Worm (Caenorhabditis elegans) whole organism, L4 larva: Measurements from ENCODE around the gene tiar-1.
A peak's percentile ranks its signal among the peaks of the same experiment; 100 is the strongest.

Experiments
- D1046.2 ChIP-seq: fragments of 200-800 bp; sonication (Bioruptor generic); IDR thresholded peaks from 2 replicates; pipeline ENCODE4 v1.3.6; 2022; ENCODE audit warnings: missing genetic modification characterization, missing compliant biosample characterization
- F10B5.3 ChIP-seq: sonication (generic microtip); optimal IDR thresholded peaks from 2 replicates; lab custom pipeline; 2016; ENCODE audit warnings: mild to moderate bottlenecking, missing genetic modification characterization, missing compliant biosample characterization
- F37D6.2 ChIP-seq: sonication (generic microtip); optimal IDR thresholded peaks from 2 replicates; lab custom pipeline; 2016; ENCODE audit warnings: mild to moderate bottlenecking, missing genetic modification characterization, missing compliant biosample characterization
- F44E2.7 ChIP-seq: fragments of 200-800 bp; sonication (Bioruptor generic); IDR thresholded peaks from 2 replicates; pipeline ENCODE4 v2.1.2; 2022; ENCODE audit warnings: missing genetic modification characterization, missing compliant biosample characterization
- T26A8.4 ChIP-seq: fragments of 200-800 bp; sonication (Bioruptor generic); IDR thresholded peaks from 2 replicates; pipeline ENCODE4 v1.3.6; 2022; ENCODE audit warnings: missing genetic modification characterization, missing compliant biosample characterization
- Y75B8A.6 ChIP-seq: fragments of 200-800 bp; sonication (Bioruptor generic); IDR thresholded peaks from 2 replicates; pipeline ENCODE4 v1.3.6; 2022; ENCODE audit warnings: missing genetic modification reagents, missing genetic modification characterization, missing compliant biosample characterization
- ZK337.2 ChIP-seq: fragments of 200-800 bp; sonication (Bioruptor generic); IDR thresholded peaks from 2 replicates; pipeline ENCODE4 v1.3.6; 2022; ENCODE audit warnings: missing genetic modification reagents, missing genetic modification characterization, missing compliant biosample characterization
- aha-1 ChIP-seq: fragments of 150-350 bp; peaks from one replicate; lab custom pipeline; 2014; ENCODE audit warnings: missing biosample characterization, missing genetic modification characterization
- aly-2 ChIP-seq: sonication (generic microtip); optimal IDR thresholded peaks from 2 replicates; lab custom pipeline; 2018; ENCODE audit warnings: missing biosample characterization, missing genetic modification characterization
- arid-1 ChIP-seq: fragments of 200-800 bp; sonication (Bioruptor generic); conservative IDR thresholded peaks from 2 replicates; pipeline ENCODE4 v1.3.6; 2022; ENCODE audit warnings: missing genetic modification reagents, missing genetic modification characterization, missing compliant biosample characterization
- attf-4 ChIP-seq: sonication (generic microtip); optimal IDR thresholded peaks from 3 replicates; lab custom pipeline; 2017; ENCODE audit warnings: missing biosample characterization, missing genetic modification characterization
- ceh-20 ChIP-seq: fragments of 200-800 bp; sonication (Bioruptor generic); IDR thresholded peaks from 2 replicates; pipeline ENCODE4 v1.3.6; 2022; ENCODE audit warnings: missing genetic modification reagents, missing genetic modification characterization, missing compliant biosample characterization
- ceh-32 ChIP-seq: sonication (generic microtip); optimal IDR thresholded peaks from 2 replicates; lab custom pipeline; 2016; ENCODE audit warnings: mild to moderate bottlenecking, missing genetic modification characterization, missing compliant biosample characterization; ENCODE audit not compliant: poor library complexity
- ceh-62 ChIP-seq: sonication (generic microtip); optimal IDR thresholded peaks from 2 replicates; lab custom pipeline; 2017; ENCODE audit warnings: missing biosample characterization, missing genetic modification characterization
- ceh-82 ChIP-seq: sonication (generic microtip); optimal IDR thresholded peaks from 2 replicates; lab custom pipeline; 2017; ENCODE audit warnings: missing biosample characterization, missing genetic modification characterization
- ces-1 ChIP-seq: fragments of 150-350 bp; sonication (generic microtip); optimal IDR thresholded peaks from 4 replicates; lab custom pipeline; 2014; ENCODE audit warnings: missing biosample characterization, missing genetic modification reagents, missing genetic modification characterization
- cey-2 ChIP-seq: sonication (generic microtip); optimal IDR thresholded peaks from 3 replicates; lab custom pipeline; 2017; ENCODE audit warnings: missing genetic modification characterization, mild to moderate bottlenecking, missing compliant biosample characterization, antibody characterized with exemption, borderline replicate concordance; ENCODE audit not compliant: insufficient read depth
- daf-12 ChIP-seq: fragments of 150-350 bp; optimal IDR thresholded peaks from 2 replicates; lab custom pipeline; 2014; ENCODE audit warnings: missing biosample characterization, missing genetic modification reagents, missing genetic modification characterization
- daf-19 ChIP-seq: fragments of 200-800 bp; sonication (Bioruptor generic); conservative IDR thresholded peaks from 2 replicates; pipeline ENCODE4 v1.3.6; 2022; ENCODE audit warnings: missing genetic modification characterization, missing compliant biosample characterization
- daf-8 ChIP-seq: fragments of 200-800 bp; sonication (Bioruptor generic); IDR thresholded peaks from 2 replicates; pipeline ENCODE4 v1.3.6; 2022; ENCODE audit warnings: missing genetic modification characterization, missing compliant biosample characterization
- egl-43 ChIP-seq: fragments of 200-800 bp; sonication (Bioruptor generic); IDR thresholded peaks from 2 replicates; pipeline ENCODE4 v1.3.6; 2022; ENCODE audit warnings: missing genetic modification reagents, missing genetic modification characterization, missing compliant biosample characterization
- fkh-10 ChIP-seq: fragments of 150-350 bp; optimal IDR thresholded peaks from 2 replicates; lab custom pipeline; 2014; ENCODE audit warnings: missing biosample characterization, missing genetic modification reagents, missing genetic modification characterization
- jun-1 ChIP-seq: fragments of 150-350 bp; optimal IDR thresholded peaks from 2 replicates; lab custom pipeline; 2014; ENCODE audit warnings: missing biosample characterization, missing genetic modification reagents, missing genetic modification characterization
- lim-7 ChIP-seq: fragments of 200-800 bp; sonication (Bioruptor generic); IDR thresholded peaks from 2 replicates; pipeline ENCODE4 v1.3.6; 2022; ENCODE audit warnings: missing genetic modification characterization, missing compliant biosample characterization
- lin-1 ChIP-seq: fragments of 200-800 bp; sonication (Bioruptor generic); IDR thresholded peaks from 2 replicates; pipeline ENCODE4 v1.3.6; 2022; ENCODE audit warnings: missing genetic modification reagents, missing genetic modification characterization, missing compliant biosample characterization
- lin-38 ChIP-seq: fragments of 200-800 bp; sonication (Bioruptor generic); IDR thresholded peaks from 2 replicates; pipeline ENCODE4 v1.3.6; 2022; ENCODE audit warnings: missing genetic modification reagents, missing genetic modification characterization, missing compliant biosample characterization
- lin-39 ChIP-seq: fragments of 150-350 bp; optimal IDR thresholded peaks from 2 replicates; lab custom pipeline; 2014; ENCODE audit warnings: missing biosample characterization, missing genetic modification reagents, missing genetic modification characterization
- lsy-2 ChIP-seq, 2 experiments: fragments of 150-350 bp in 1 of 2; sonication (generic microtip) in 1 of 2; optimal IDR thresholded peaks; 2 replicates each; lab custom pipeline; 2014 to 2017; ENCODE audit warnings: missing biosample characterization in 2 of 2, missing genetic modification characterization in 2 of 2
- mes-2 ChIP-seq: sonication (generic microtip); optimal IDR thresholded peaks from 2 replicates; lab custom pipeline; 2016; ENCODE audit warnings: missing genotype, mild to moderate bottlenecking, missing genetic modification characterization, missing compliant biosample characterization; ENCODE audit not compliant: poor library complexity, severe bottlenecking
- mxl-2 ChIP-seq: fragments of 200-800 bp; sonication (Bioruptor generic); conservative IDR thresholded peaks from 2 replicates; pipeline ENCODE4 v1.3.6; 2022; ENCODE audit warnings: missing genetic modification reagents, missing genetic modification characterization, missing compliant biosample characterization
- nhr-11 ChIP-seq: fragments of 150-350 bp; optimal IDR thresholded peaks from 2 replicates; lab custom pipeline; 2014; ENCODE audit warnings: missing biosample characterization, missing genetic modification characterization
- nhr-48 ChIP-seq: sonication (generic microtip); optimal IDR thresholded peaks from 2 replicates; lab custom pipeline; 2016; ENCODE audit warnings: mild to moderate bottlenecking, missing genetic modification characterization, missing compliant biosample characterization
- nhr-6 ChIP-seq: fragments of 150-350 bp; optimal IDR thresholded peaks from 2 replicates; lab custom pipeline; 2014; ENCODE audit warnings: missing biosample characterization, missing genetic modification characterization
- nhr-76 ChIP-seq: fragments of 150-350 bp; optimal IDR thresholded peaks from 2 replicates; lab custom pipeline; 2014; ENCODE audit warnings: missing biosample characterization, missing genetic modification characterization
- sdz-12 ChIP-seq: fragments of 200-800 bp; sonication (Bioruptor generic); optimal IDR thresholded peaks from 2 replicates; lab custom pipeline; 2018; ENCODE audit warnings: mild to moderate bottlenecking, missing genetic modification characterization, missing compliant biosample characterization
- skn-1 ChIP-seq: fragments of 150-350 bp; optimal IDR thresholded peaks from 2 replicates; lab custom pipeline; 2014; ENCODE audit warnings: missing biosample characterization, missing genetic modification characterization
- spr-1 ChIP-seq: sonication (generic microtip); optimal IDR thresholded peaks from 2 replicates; lab custom pipeline; 2016; ENCODE audit warnings: mild to moderate bottlenecking, missing genetic modification characterization, missing compliant biosample characterization
- tag-97 ChIP-seq: fragments of 200-800 bp; sonication (Bioruptor generic); IDR thresholded peaks from 2 replicates; pipeline ENCODE4 v1.3.6; 2022; ENCODE audit warnings: missing genetic modification characterization, missing compliant biosample characterization
- unc-62 ChIP-seq, 3 experiments: fragments of 150-350 bp in 1 of 3; sonication (generic microtip); optimal IDR thresholded peaks in 2 of 3; peaks in 1 of 3; 1 replicate in 1 of 3; 2 replicates in 2 of 3; lab custom pipeline; 2014 to 2017; ENCODE audit warnings: missing biosample characterization in 3 of 3, missing genetic modification characterization in 3 of 3, missing genetic modification reagents in 3 of 3, missing genotype in 1 of 3
- zfp-2 ChIP-seq: sonication (generic microtip); optimal IDR thresholded peaks from 2 replicates; lab custom pipeline; 2016; ENCODE audit warnings: mild to moderate bottlenecking, missing genetic modification characterization, missing compliant biosample characterization
- zip-11 ChIP-seq: fragments of 200-800 bp; sonication (Bioruptor generic); IDR thresholded peaks from 2 replicates; pipeline ENCODE4 v1.3.6; 2022; ENCODE audit warnings: missing genetic modification characterization, missing compliant biosample characterization

Gene tiar-1

ce11 chrII:5680703-5681102 is 33.9 kb downstream of the tiar-1 start, which contains the start of gene flp-27:
TSS of gene flp-27 (plus strand) at chrII:5681003.
- TF ChIP-seq zfp-2 (tag; lab: Kevin White, UChicago) (no peak), D1046.2 (GFP tag; lab: Robert Waterston, UW) (no peak), mes-2 (tag; lab: Kevin White, UChicago) (no peak), ceh-32 (tag; lab: Kevin White, UChicago) (no peak), zip-11 (GFP tag; lab: Robert Waterston, UW) (no peak), lin-38 (no peak), nhr-76 (tag; lab: Kevin White, UChicago) (no peak), ZK337.2 (no peak), mxl-2 (no peak), sdz-12 (no peak), fkh-10 (GFP tag; lab: Kevin White, UChicago) (no peak), ceh-20 (GFP tag; lab: Robert Waterston, UW) (no peak), lin-39 (tag; lab: Kevin White, UChicago) (no peak), F44E2.7 (no peak), attf-4 (no peak), daf-8 (no peak), tag-97 (no peak), aly-2 (tag; lab: Kevin White, UChicago) (no peak), Y75B8A.6 (no peak)

- TF ChIP-seq sdz-12 (no peak), nhr-11 (tag; lab: Kevin White, UChicago) (no peak), skn-1 (no peak), lim-7 (GFP tag; lab: Robert Waterston, UW) (no peak), jun-1 (tag; lab: Kevin White, UChicago) (no peak), egl-43 (GFP tag; lab: Robert Waterston, UW) (no peak), aly-2 (tag; lab: Kevin White, UChicago) (no peak)
Measured at ce11 chrII:5669580-5669979, 45.0 kb downstream of the tiar-1 start, which contains the start of gene C25H3.17. TSS of gene C25H3.17 (minus strand) at chrII:5669680.

ce11 chrII:5668830-5669229 is 45.8 kb downstream of the tiar-1 start, which contains the start of gene C25H3.7:
TSS of gene C25H3.7 (minus strand) at chrII:5668930.
- peak; percentile 50 for TF ChIP-seq aha-1 (tag; lab: Kevin White, UChicago)
- no peak for TF ChIP-seq nhr-48 (tag; lab: Kevin White, UChicago)

- TF ChIP-seq daf-12 (tag; lab: Kevin White, UChicago) (no peak), cey-2 (tag; lab: Kevin White, UChicago) (no peak), F10B5.3 (tag; lab: Kevin White, UChicago) (no peak), ceh-62 (tag; lab: Kevin White, UChicago) (no peak), F37D6.2 (tag; lab: Kevin White, UChicago) (no peak), T26A8.4 (GFP tag; lab: Robert Waterston, UW) (no peak), lin-39 (tag; lab: Kevin White, UChicago) (no peak), mes-2 (tag; lab: Kevin White, UChicago) (no peak), attf-4 (no peak), ceh-20 (GFP tag; lab: Robert Waterston, UW) (no peak), ceh-82 (tag; lab: Kevin White, UChicago) (no peak), daf-19 (GFP tag; lab: Robert Waterston, UW) (no peak), unc-62 (GFP tag; optimal IDR thresholded peaks at IDR 0.05 in 1 of 2; lab: Kevin White, UChicago) (no peak), unc-62 (tag; optimal IDR thresholded peaks at IDR 0.05; lab: Kevin White, UChicago) (no peak), tag-97 (no peak), arid-1 (GFP tag; lab: Robert Waterston, UW) (no peak), lsy-2 (tag; optimal IDR thresholded peaks at IDR 0.05; lab: Kevin White, UChicago) (no peak), ces-1 (GFP tag; lab: Kevin White, UChicago) (no peak), nhr-6 (tag; lab: Kevin White, UChicago) (no peak), lin-1 (GFP tag; lab: Robert Waterston, UW) (no peak), spr-1 (tag; lab: Kevin White, UChicago) (no peak)
- TF ChIP-seq, all 104 proteins: peak for 0
Measured at ce11 chrII:5667540-5667939, 47.1 kb downstream of the tiar-1 start.
